Worm (Caenorhabditis elegans) whole organism, late embryonic: Measurements from ENCODE around the gene R10E4.9.
A peak's percentile ranks its signal among the peaks of the same experiment; 100 is the strongest.

Source experiments
- F13H6.1 ChIP-seq: sonication (generic microtip); optimal IDR thresholded peaks from 2 replicates; lab custom pipeline; 2016; ENCODE audit warnings: missing genetic modification characterization, missing compliant biosample characterization
- ama-1 ChIP-seq: fragments of 150-350 bp; optimal IDR thresholded peaks from 2 replicates; lab custom pipeline; 2014
- ceh-45 ChIP-seq: fragments of 200-800 bp; sonication (Bioruptor generic); IDR thresholded peaks from 2 replicates; pipeline ENCODE4 v1.3.6; 2022; ENCODE audit warnings: missing genetic modification reagents, missing genetic modification characterization, missing compliant biosample characterization
- dmd-4 ChIP-seq: sonication (generic microtip); optimal IDR thresholded peaks from 2 replicates; lab custom pipeline; 2016; ENCODE audit warnings: borderline replicate concordance, missing genetic modification characterization, missing compliant biosample characterization
- hlh-6 ChIP-seq: sonication (generic microtip); optimal IDR thresholded peaks from 2 replicates; lab custom pipeline; 2016; ENCODE audit warnings: missing genotype, missing genetic modification characterization, missing compliant biosample characterization
- lin-11 ChIP-seq: fragments of 200-800 bp; sonication (Bioruptor generic); optimal IDR thresholded peaks from 2 replicates; lab custom pipeline; 2018; ENCODE audit warnings: mild to moderate bottlenecking, missing genetic modification characterization, missing compliant biosample characterization
- nfya-1 ChIP-seq: sonication (generic microtip); optimal IDR thresholded peaks from 2 replicates; lab custom pipeline; 2017; ENCODE audit warnings: missing genetic modification characterization, mild to moderate bottlenecking, missing compliant biosample characterization, antibody characterized with exemption, moderate library complexity
- nhr-232 ChIP-seq: sonication (generic microtip); optimal IDR thresholded peaks from 2 replicates; lab custom pipeline; 2016; ENCODE audit warnings: missing genetic modification characterization, missing compliant biosample characterization
- pqm-1 ChIP-seq: sonication (generic microtip); optimal IDR thresholded peaks from 2 replicates; lab custom pipeline; 2016; ENCODE audit warnings: missing genetic modification characterization, missing compliant biosample characterization
- syd-9 ChIP-seq: sonication (generic microtip); optimal IDR thresholded peaks from 2 replicates; lab custom pipeline; 2016; ENCODE audit warnings: mild to moderate bottlenecking, missing genetic modification characterization, moderate library complexity, missing compliant biosample characterization
- tbx-2 ChIP-seq: sonication (generic microtip); optimal IDR thresholded peaks from 2 replicates; lab custom pipeline; 2016; ENCODE audit warnings: missing genetic modification characterization, missing compliant biosample characterization
- ztf-16 ChIP-seq: sonication (generic microtip); optimal IDR thresholded peaks from 2 replicates; lab custom pipeline; 2017; ENCODE audit warnings: missing genetic modification characterization, missing compliant biosample characterization

ce11 chrIII:4275704-4276103 is 26.5 kb downstream of the R10E4.9 start:
- no peak for TF ChIP-seq lin-11
- peak; percentile 93 for TF ChIP-seq nfya-1 (tag; lab: Kevin White, UChicago)
- TF ChIP-seq ztf-16 (tag; lab: Kevin White, UChicago) = no peak
- no peak for TF ChIP-seq ama-1 (lab: Kevin White, UChicago)
- no peak for TF ChIP-seq ceh-45 (GFP tag; lab: Robert Waterston, UW)
- no peak for TF ChIP-seq tbx-2 (tag; lab: Kevin White, UChicago)
- no peak for TF ChIP-seq hlh-6 (tag; lab: Kevin White, UChicago)
- TF ChIP-seq F13H6.1 = no peak
- TF ChIP-seq nhr-232 (tag; lab: Kevin White, UChicago) = no peak
- TF ChIP-seq pqm-1 = no peak
- TF ChIP-seq syd-9 (tag; lab: Kevin White, UChicago) = no peak
- no peak for TF ChIP-seq dmd-4 (tag; lab: Kevin White, UChicago)
